Fruit fly (Drosophila melanogaster) whole organism, wandering third instar larva: ENCODE data around the gene ALiX.

Experiments
- brk ChIP-seq: fragments of 200-800 bp; sonication (Bioruptor generic); optimal IDR thresholded peaks from 2 replicates; lab custom pipeline; 2016; ENCODE audit warnings: missing biosample characterization, mild to moderate bottlenecking, missing genetic modification characterization
- pan ChIP-seq: fragments of >200 bp; optimal IDR thresholded peaks from 2 replicates; lab custom pipeline; 2017

DNA sequence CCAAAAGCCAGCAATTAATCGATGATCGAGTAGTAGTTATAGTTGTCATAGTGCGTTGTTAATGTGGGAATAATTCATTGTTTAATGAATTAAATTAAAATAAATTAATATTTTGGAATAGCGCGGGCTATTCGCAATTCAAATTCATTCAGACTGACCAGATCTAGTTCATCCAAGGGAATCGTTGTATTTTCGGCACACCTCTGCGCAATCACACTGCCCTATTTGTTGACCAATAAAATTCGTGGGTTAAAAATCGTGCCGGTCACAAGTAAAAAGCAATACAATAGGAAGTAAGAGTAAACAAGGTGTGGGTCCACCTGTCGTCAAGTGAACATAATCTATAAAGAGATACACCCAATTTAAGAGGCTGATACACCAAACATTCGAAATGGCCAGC lies 20.9 kb downstream of the ALiX start, which contains the start of gene CG12883:
- no peak for TF ChIP-seq brk (GFP tag; lab: Kevin White, UChicago)
- no peak for TF ChIP-seq pan (lab: Kevin White, UChicago)
